Worm (Caenorhabditis elegans): ENCODE measurements around the gene twk-46.

- TF ChIP-seq nhr-28 (tag; optimal IDR thresholded peaks at IDR 0.05) (no peak), pha-4 (GFP tag; IDR thresholded peaks at IDR 0.05) (no peak), pha-4 (tag; optimal IDR thresholded peaks at IDR 0.05) (no peak)
Observed at ce11 chrV:19024683-19025082, 35.3 kb upstream of the twk-46 start, which contains the start of gene Y39B6A.29.

Measured in whole organism, L4 larva.